Worm (Caenorhabditis elegans) whole organism, L2 larva: Measurements from ENCODE around the gene smg-4.

Experiments
- C34F6.9 ChIP-seq: fragments of 150-350 bp; optimal IDR thresholded peaks from 2 replicates; lab custom pipeline; 2014; ENCODE audit warnings: missing biosample characterization, missing genetic modification characterization
- F13H6.1 ChIP-seq: sonication (generic microtip); optimal IDR thresholded peaks from 2 replicates; lab custom pipeline; 2016; ENCODE audit warnings: missing genetic modification characterization, missing compliant biosample characterization
- Y55F3AM.14 ChIP-seq: fragments of 200-800 bp; sonication (Bioruptor generic); optimal IDR thresholded peaks from 2 replicates; lab custom pipeline; 2018; ENCODE audit warnings: mild to moderate bottlenecking, missing genetic modification characterization, missing compliant biosample characterization
- ZK546.5 ChIP-seq: sonication (generic microtip); optimal IDR thresholded peaks from 2 replicates; lab custom pipeline; 2017; ENCODE audit warnings: missing biosample characterization, missing genetic modification characterization
- aly-2 ChIP-seq: fragments of 150-350 bp; optimal IDR thresholded peaks from 2 replicates; lab custom pipeline; 2014; ENCODE audit warnings: missing biosample characterization, missing genetic modification characterization
- ama-1 ChIP-seq: fragments of 150-350 bp; optimal IDR thresholded peaks from 2 replicates; lab custom pipeline; 2018; ENCODE audit warnings: inconsistent platforms
- blmp-1 ChIP-seq: sonication (generic microtip); optimal IDR thresholded peaks from 2 replicates; lab custom pipeline; 2017; ENCODE audit warnings: missing genetic modification characterization, mild to moderate bottlenecking, missing compliant biosample characterization, antibody characterized with exemption, moderate library complexity; ENCODE audit not compliant: insufficient read depth
- ceh-16 ChIP-seq: fragments of 150-350 bp; optimal IDR thresholded peaks from 2 replicates; lab custom pipeline; 2014; ENCODE audit warnings: missing biosample characterization, missing genetic modification characterization
- ceh-82 ChIP-seq: fragments of 150-350 bp; optimal IDR thresholded peaks from 2 replicates; lab custom pipeline; 2014; ENCODE audit warnings: missing biosample characterization, missing genetic modification characterization
- crh-2 ChIP-seq: sonication (generic microtip); optimal IDR thresholded peaks from 2 replicates; lab custom pipeline; 2017; ENCODE audit warnings: missing biosample characterization, missing genetic modification characterization
- dmd-4 ChIP-seq: sonication (generic microtip); optimal IDR thresholded peaks from 2 replicates; lab custom pipeline; 2017; ENCODE audit warnings: missing biosample characterization, missing genetic modification characterization
- egl-27 ChIP-seq: sonication (generic microtip); optimal IDR thresholded peaks from 3 replicates; lab custom pipeline; 2017; ENCODE audit warnings: missing biosample characterization, missing genetic modification reagents, missing genetic modification characterization
- elt-1 ChIP-seq: fragments of 150-350 bp; optimal IDR thresholded peaks from 2 replicates; lab custom pipeline; 2014; ENCODE audit warnings: missing biosample characterization, missing genetic modification characterization
- elt-3 ChIP-seq: sonication (generic microtip); optimal IDR thresholded peaks from 2 replicates; lab custom pipeline; 2017; ENCODE audit warnings: missing biosample characterization, missing genetic modification characterization
- fos-1 ChIP-seq: fragments of 150-350 bp; optimal IDR thresholded peaks from 2 replicates; lab custom pipeline; 2014; ENCODE audit warnings: missing biosample characterization, missing genetic modification characterization
- gmeb-1 ChIP-seq: fragments of 150-350 bp; optimal IDR thresholded peaks from 2 replicates; lab custom pipeline; 2014; ENCODE audit warnings: missing biosample characterization, missing genetic modification characterization
- lin-11 ChIP-seq: fragments of 150-350 bp; sonication (generic microtip); optimal IDR thresholded peaks from 2 replicates; lab custom pipeline; 2014; ENCODE audit warnings: missing biosample characterization, missing genetic modification characterization, inconsistent platforms, mixed read lengths
- lin-39 ChIP-seq: fragments of 150-350 bp; optimal IDR thresholded peaks from 2 replicates; lab custom pipeline; 2014; ENCODE audit warnings: missing biosample characterization, missing genetic modification reagents, missing genetic modification characterization
- lsy-2 ChIP-seq, 2 experiments: fragments of 150-350 bp in 1 of 2; sonication (generic microtip) in 1 of 2; optimal IDR thresholded peaks; 2 replicates each; lab custom pipeline; 2014 to 2017; ENCODE audit warnings: missing biosample characterization in 2 of 2, missing genetic modification characterization in 2 of 2
- mab-5 ChIP-seq: fragments of 150-350 bp; optimal IDR thresholded peaks from 2 replicates; lab custom pipeline; 2014; ENCODE audit warnings: missing biosample characterization, missing genetic modification characterization
- mbf-1 ChIP-seq: sonication (generic microtip); optimal IDR thresholded peaks from 2 replicates; lab custom pipeline; 2017; ENCODE audit warnings: missing biosample characterization, missing genetic modification characterization
- nhr-10 ChIP-seq: sonication (generic microtip); optimal IDR thresholded peaks from 2 replicates; lab custom pipeline; 2017; ENCODE audit warnings: missing biosample characterization, missing genetic modification characterization
- nhr-12 ChIP-seq: fragments of 150-350 bp; optimal IDR thresholded peaks from 2 replicates; lab custom pipeline; 2014; ENCODE audit warnings: missing biosample characterization, missing genetic modification characterization
- nhr-129 ChIP-seq: fragments of 150-350 bp; optimal IDR thresholded peaks from 2 replicates; lab custom pipeline; 2014; ENCODE audit warnings: missing biosample characterization, missing genetic modification characterization
- nhr-21 ChIP-seq: fragments of 150-350 bp; optimal IDR thresholded peaks from 2 replicates; lab custom pipeline; 2014; ENCODE audit warnings: missing biosample characterization, missing genetic modification characterization
- nhr-237 ChIP-seq: fragments of 150-350 bp; optimal IDR thresholded peaks from 2 replicates; lab custom pipeline; 2014; ENCODE audit warnings: missing biosample characterization, missing genetic modification characterization
- nhr-25 ChIP-seq: fragments of 150-350 bp; sonication (generic microtip); optimal IDR thresholded peaks from 3 replicates; lab custom pipeline; 2014; ENCODE audit warnings: missing biosample characterization, missing genetic modification characterization
- nhr-6 ChIP-seq: fragments of 150-350 bp; optimal IDR thresholded peaks from 2 replicates; lab custom pipeline; 2014; ENCODE audit warnings: missing biosample characterization, missing genetic modification characterization
- peb-1 ChIP-seq: fragments of 150-350 bp; optimal IDR thresholded peaks from 2 replicates; lab custom pipeline; 2014; ENCODE audit warnings: missing biosample characterization, missing genetic modification characterization
- sem-4 ChIP-seq: fragments of 150-350 bp; optimal IDR thresholded peaks from 2 replicates; lab custom pipeline; 2014; ENCODE audit warnings: missing biosample characterization, missing genetic modification reagents, missing genetic modification characterization
- skn-1 ChIP-seq: sonication (generic microtip); optimal IDR thresholded peaks from 2 replicates; lab custom pipeline; 2017; ENCODE audit warnings: missing biosample characterization, missing genetic modification characterization
- sma-3 ChIP-seq: sonication (generic microtip); optimal IDR thresholded peaks from 2 replicates; lab custom pipeline; 2016; ENCODE audit warnings: missing genetic modification reagents, missing genetic modification characterization, missing compliant biosample characterization
- sma-9 ChIP-seq, 2 experiments: fragments of 150-350 bp in 1 of 2; sonication (generic microtip) in 1 of 2; optimal IDR thresholded peaks; 2 replicates each; lab custom pipeline; 2014 to 2016; ENCODE audit warnings: missing genetic modification characterization in 2 of 2, mild to moderate bottlenecking in 1 of 2, missing biosample characterization in 1 of 2, missing compliant biosample characterization in 1 of 2, missing genetic modification reagents in 1 of 2, moderate library complexity in 1 of 2
- snpc-4 ChIP-seq: fragments of 150-350 bp; optimal IDR thresholded peaks from 2 replicates; lab custom pipeline; 2014; ENCODE audit warnings: missing biosample characterization, missing genetic modification characterization
- unc-55 ChIP-seq: fragments of 150-350 bp; sonication (generic microtip); optimal IDR thresholded peaks from 3 replicates; lab custom pipeline; 2014; ENCODE audit warnings: missing biosample characterization, missing genetic modification reagents, missing genetic modification characterization
- unc-62 ChIP-seq: fragments of 150-350 bp; optimal IDR thresholded peaks from 2 replicates; lab custom pipeline; 2014; ENCODE audit warnings: missing biosample characterization, missing genetic modification reagents, missing genetic modification characterization
- zag-1 ChIP-seq: fragments of 150-350 bp; optimal IDR thresholded peaks from 2 replicates; lab custom pipeline; 2014; ENCODE audit warnings: missing biosample characterization, missing genetic modification characterization
- ztf-1 ChIP-seq: fragments of 200-800 bp; sonication (Bioruptor generic); conservative IDR thresholded peaks from 2 replicates; pipeline ENCODE4 v1.3.6; 2022; ENCODE audit warnings: missing genetic modification characterization, missing compliant biosample characterization
- ztf-4 ChIP-seq: fragments of 150-350 bp; optimal IDR thresholded peaks from 2 replicates; lab custom pipeline; 2014; ENCODE audit warnings: missing biosample characterization, missing genetic modification characterization

The smg-4 gene

ce11 chrV:9739402-9739801 is 38.1 kb downstream of the smg-4 start, which contains the start of gene marc-1:
marc-1 (plus strand) TSS chrV:9739702.
- TF ChIP-seq elt-3 (tag; lab: Kevin White, UChicago) (no peak), elt-1 (no peak), egl-27 (no peak), crh-2 (tag; lab: Kevin White, UChicago) (no peak), ztf-1 (GFP tag; lab: Robert Waterston, UW) (no peak), lin-39 (tag; lab: Kevin White, UChicago) (no peak), nhr-12 (tag; lab: Kevin White, UChicago) (no peak), ztf-4 (tag; lab: Kevin White, UChicago) (no peak), ZK546.5 (no peak), aly-2 (tag; lab: Kevin White, UChicago) (no peak), blmp-1 (no peak), nhr-25 (tag; lab: Kevin White, UChicago) (no peak), sma-9 (GFP tag; optimal IDR thresholded peaks at IDR 0.05; lab: Kevin White, UChicago) (no peak), sma-9 (tag; optimal IDR thresholded peaks at IDR 0.05; lab: Kevin White, UChicago) (no peak)

- TF ChIP-seq mbf-1 (tag; lab: Kevin White, UChicago) (no peak), snpc-4 (tag; lab: Kevin White, UChicago) (no peak), fos-1 (tag; lab: Kevin White, UChicago) (peak; percentile 71), unc-62 (no peak), aly-2 (tag; lab: Kevin White, UChicago) (no peak), ama-1 (no peak), nhr-21 (tag; lab: Kevin White, UChicago) (no peak), nhr-129 (tag; lab: Kevin White, UChicago) (no peak), sma-3 (GFP tag; lab: Kevin White, UChicago) (no peak), nhr-25 (tag; lab: Kevin White, UChicago) (no peak), C34F6.9 (tag; lab: Kevin White, UChicago) (no peak), nhr-6 (no peak), lsy-2 (tag; optimal IDR thresholded peaks at IDR 0.05; lab: Kevin White, UChicago) (no peak), ceh-16 (tag; lab: Kevin White, UChicago) (no peak), nhr-237 (no peak), crh-2 (tag; lab: Kevin White, UChicago) (peak; percentile 18), sma-9 (GFP tag; optimal IDR thresholded peaks at IDR 0.05; lab: Kevin White, UChicago) (peak; percentile 24), sma-9 (tag; optimal IDR thresholded peaks at IDR 0.05; lab: Kevin White, UChicago) (no peak), skn-1 (tag; lab: Kevin White, UChicago) (no peak), dmd-4 (tag; lab: Kevin White, UChicago) (no peak), ceh-82 (tag; lab: Kevin White, UChicago) (no peak)
These were observed 39.4 kb downstream of the smg-4 start for ce11 chrV:9738077-9738705.

ce11 chrV:9737287-9737686 is 40.3 kb downstream of the smg-4 start, which contains the start of gene aqp-4:
aqp-4 (plus strand) TSS chrV:9737556.
- TF ChIP-seq crh-2 (tag; lab: Kevin White, UChicago) (peak; percentile 25), nhr-25 (tag; lab: Kevin White, UChicago) (no peak), fos-1 (tag; lab: Kevin White, UChicago) (peak; percentile 78)
- TF ChIP-seq, all 48 proteins: peak for 2

ce11 chrV:9733920-9734454 is 43.6 kb downstream of the smg-4 start, which contains the start of gene cal-7:
cal-7 (plus strand) TSS chrV:9734103.
- TF ChIP-seq aly-2 (tag; lab: Kevin White, UChicago) (no peak), ceh-16 (tag; lab: Kevin White, UChicago) (no peak), sma-3 (GFP tag; lab: Kevin White, UChicago) (peak; percentile 24), sem-4 (tag; lab: Kevin White, UChicago) (no peak), lsy-2 (tag; optimal IDR thresholded peaks at IDR 0.05; lab: Kevin White, UChicago) (peak in 1 of 2 experiments; percentile 30)

DNA sequence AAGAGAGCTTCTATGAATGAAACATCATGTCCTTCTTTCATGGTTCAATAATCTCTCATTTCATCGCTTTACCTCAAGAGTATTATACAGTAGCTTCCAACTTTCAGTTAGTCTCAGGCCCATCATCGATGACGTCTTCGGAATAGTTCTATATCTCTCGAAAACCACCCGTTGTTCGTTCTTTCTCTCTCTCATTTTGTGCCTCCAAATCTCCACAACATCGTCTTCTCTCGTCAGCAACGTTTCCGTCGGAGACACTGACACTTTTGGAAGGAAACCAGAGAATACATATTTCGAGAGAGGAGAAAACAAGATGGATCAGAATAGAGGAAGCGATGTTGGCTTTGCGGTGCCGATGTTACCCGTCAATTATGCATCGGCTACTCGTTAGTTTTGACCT is 45.7 kb downstream of the smg-4 start:
- no peak for TF ChIP-seq aly-2 (tag; lab: Kevin White, UChicago)
- peak; percentile 12 for TF ChIP-seq sma-9 (GFP tag; optimal IDR thresholded peaks at IDR 0.05; lab: Kevin White, UChicago)
- no peak for TF ChIP-seq sma-9 (tag; optimal IDR thresholded peaks at IDR 0.05; lab: Kevin White, UChicago)
- no peak for TF ChIP-seq fos-1 (tag; lab: Kevin White, UChicago)
- no peak for TF ChIP-seq sma-3 (GFP tag; lab: Kevin White, UChicago)
- TF ChIP-seq unc-55: peak; percentile 8
- peak; percentile 5 for TF ChIP-seq ama-1
- no peak for TF ChIP-seq egl-27
- TF ChIP-seq snpc-4 (tag; lab: Kevin White, UChicago): no peak
- TF ChIP-seq F13H6.1 (tag; lab: Kevin White, UChicago): no peak
- no peak for TF ChIP-seq elt-1
- no peak for TF ChIP-seq lin-11 (tag; lab: Kevin White, UChicago)
- TF ChIP-seq gmeb-1: no peak
- peak; percentile 23 for TF ChIP-seq C34F6.9 (tag; lab: Kevin White, UChicago)
- peak; percentile 32 for TF ChIP-seq nhr-6
- TF ChIP-seq nhr-21 (tag; lab: Kevin White, UChicago): peak; percentile 51
- peak; percentile 32 for TF ChIP-seq sem-4 (tag; lab: Kevin White, UChicago)
- peak; percentile 25 for TF ChIP-seq nhr-129 (tag; lab: Kevin White, UChicago)
- TF ChIP-seq mab-5: no peak
- no peak for TF ChIP-seq nhr-25 (tag; lab: Kevin White, UChicago)
- no peak for TF ChIP-seq ZK546.5
- no peak for TF ChIP-seq Y55F3AM.14 (GFP tag; lab: Kevin White, UChicago)
- TF ChIP-seq nhr-237: no peak
- TF ChIP-seq mbf-1 (tag; lab: Kevin White, UChicago): no peak
- no peak for TF ChIP-seq peb-1 (tag; lab: Kevin White, UChicago)
- no peak for TF ChIP-seq nhr-10
- TF ChIP-seq crh-2 (tag; lab: Kevin White, UChicago): peak; percentile 29
- TF ChIP-seq zag-1 (tag; lab: Kevin White, UChicago): no peak
